Fruit fly (Drosophila melanogaster) whole organism, adult: Measurements from ENCODE around the gene CG11893.

Experiments used
- CG11617 ChIP-seq: fragments of 200-800 bp; sonication (Bioruptor generic); optimal IDR thresholded peaks from 2 replicates; lab custom pipeline; 2017; ENCODE audit warnings: mild to moderate bottlenecking, missing biosample characterization, missing genetic modification reagents, missing genetic modification characterization
- CG12768 ChIP-seq: fragments of 200-800 bp; sonication (Bioruptor generic); optimal IDR thresholded peaks from 2 replicates; lab custom pipeline; 2017; ENCODE audit warnings: missing biosample characterization, missing genetic modification characterization, mild to moderate bottlenecking, moderate library complexity, missing genetic modification reagents
- CG14711 ChIP-seq: fragments of 200-800 bp; sonication (Bioruptor generic); optimal IDR thresholded peaks from 2 replicates; lab custom pipeline; 2018; ENCODE audit warnings: missing biosample characterization, mild to moderate bottlenecking, missing genetic modification characterization, moderate library complexity
- CG1620 ChIP-seq: fragments of 200-800 bp; sonication (Bioruptor generic); optimal IDR thresholded peaks from 2 replicates; lab custom pipeline; 2016; ENCODE audit warnings: missing biosample characterization, missing genetic modification characterization
- CG33017 ChIP-seq: fragments of 200-800 bp; sonication (Bioruptor generic); optimal IDR thresholded peaks from 2 replicates; lab custom pipeline; 2018; ENCODE audit warnings: missing biosample characterization, mild to moderate bottlenecking, missing genetic modification characterization, moderate library complexity
- CG5204 ChIP-seq: fragments of 200-800 bp; sonication (Bioruptor generic); optimal IDR thresholded peaks from 2 replicates; lab custom pipeline; 2016; ENCODE audit warnings: missing biosample characterization, missing genetic modification characterization
- CG7045 ChIP-seq: fragments of 200-800 bp; sonication (Bioruptor generic); optimal IDR thresholded peaks from 2 replicates; lab custom pipeline; 2017; ENCODE audit warnings: missing biosample characterization, mild to moderate bottlenecking, missing genetic modification characterization
- CG7101 ChIP-seq: fragments of 200-800 bp; sonication (Bioruptor generic); optimal IDR thresholded peaks from 2 replicates; lab custom pipeline; 2018; ENCODE audit warnings: missing biosample characterization, mild to moderate bottlenecking, missing genetic modification characterization, moderate library complexity
- Clk ChIP-seq: fragments of 200-800 bp; sonication (Bioruptor generic); optimal IDR thresholded peaks from 2 replicates; lab custom pipeline; 2017; ENCODE audit warnings: missing biosample characterization, missing genetic modification characterization
- Crg-1 ChIP-seq: fragments of 200-800 bp; sonication (Bioruptor generic); optimal IDR thresholded peaks from 2 replicates; lab custom pipeline; 2016; ENCODE audit warnings: missing biosample characterization, missing genetic modification characterization
- Hr96 ChIP-seq: fragments of 200-800 bp; sonication (Bioruptor generic); optimal IDR thresholded peaks from 2 replicates; lab custom pipeline; 2016; ENCODE audit warnings: missing biosample characterization, missing genetic modification characterization
- Mnt ChIP-seq: fragments of 200-800 bp; sonication (Bioruptor generic); optimal IDR thresholded peaks from 2 replicates; lab custom pipeline; 2016; ENCODE audit warnings: missing biosample characterization, mild to moderate bottlenecking, missing genetic modification characterization
- bab1 ChIP-seq: fragments of 200-800 bp; sonication (Bioruptor generic); optimal IDR thresholded peaks from 3 replicates; lab custom pipeline; 2019; ENCODE audit warnings: missing biosample characterization, mild to moderate bottlenecking, missing genetic modification characterization, moderate library complexity
- cic ChIP-seq: fragments of 200-800 bp; sonication (Bioruptor generic); optimal IDR thresholded peaks from 2 replicates; lab custom pipeline; 2017; ENCODE audit warnings: missing biosample characterization, mild to moderate bottlenecking, missing genetic modification characterization, moderate library complexity
- cnc ChIP-seq, 2 experiments: fragments of >200 bp; optimal IDR thresholded peaks; 2 replicates each; lab custom pipeline; 2017
- kay ChIP-seq: fragments of 200-800 bp; sonication (Bioruptor generic); peaks from one replicate; lab custom pipeline; 2016; ENCODE audit warnings: missing biosample characterization, missing genetic modification characterization, borderline replicate concordance
- ovo ChIP-seq: fragments of 200-800 bp; sonication (Bioruptor generic); optimal IDR thresholded peaks from 2 replicates; lab custom pipeline; 2016; ENCODE audit warnings: missing biosample characterization, missing genetic modification characterization
- pad ChIP-seq: fragments of 200-800 bp; sonication (Bioruptor generic); optimal IDR thresholded peaks from 3 replicates; lab custom pipeline; 2017; ENCODE audit warnings: missing biosample characterization, missing genetic modification characterization, mild to moderate bottlenecking, moderate library complexity, missing genetic modification reagents
- tj ChIP-seq: fragments of 200-800 bp; sonication (Bioruptor generic); optimal IDR thresholded peaks from 3 replicates; lab custom pipeline; 2017; ENCODE audit warnings: missing biosample characterization, mild to moderate bottlenecking, missing genetic modification characterization, moderate library complexity
- toe ChIP-seq: fragments of 200-800 bp; sonication (Bioruptor generic); optimal IDR thresholded peaks from 2 replicates; lab custom pipeline; 2016; ENCODE audit warnings: missing biosample characterization, missing genetic modification characterization

Gene CG11893

DNA sequence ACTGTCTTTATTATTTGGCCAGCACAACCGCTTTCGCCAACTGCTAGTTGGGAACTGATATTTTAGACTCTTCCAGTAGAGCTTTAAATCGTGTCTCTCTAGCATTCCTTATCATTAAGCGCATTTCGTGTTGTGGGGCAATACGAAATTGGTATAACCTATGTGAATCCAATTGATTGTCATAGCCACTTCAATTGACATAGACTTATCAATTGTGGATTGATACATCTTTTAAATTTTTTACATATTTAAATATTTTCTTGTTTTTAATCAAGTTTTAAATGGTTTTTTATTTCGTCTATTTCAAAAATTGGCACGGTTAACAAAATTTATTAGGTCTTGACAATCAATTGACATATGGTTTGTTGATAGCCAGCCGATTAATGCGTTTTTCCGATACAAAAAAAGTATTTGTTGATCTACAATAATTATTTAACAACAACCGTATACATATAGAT is 9.8 kb downstream of the CG11893 start, which contains the start of gene CG31288:
CG31288 (minus strand) TSS at position 51 of the 458 bp plus-strand sequence.
- TF ChIP-seq Mnt (GFP tag; lab: Kevin White, UChicago) (no peak), bab1 (GFP tag; lab: Kevin White, UChicago) (no peak), ovo (no peak), CG14711 (tag; lab: Kevin White, UChicago) (no peak), kay (GFP tag; lab: Kevin White, UChicago) (peak; percentile 90)

DNA sequence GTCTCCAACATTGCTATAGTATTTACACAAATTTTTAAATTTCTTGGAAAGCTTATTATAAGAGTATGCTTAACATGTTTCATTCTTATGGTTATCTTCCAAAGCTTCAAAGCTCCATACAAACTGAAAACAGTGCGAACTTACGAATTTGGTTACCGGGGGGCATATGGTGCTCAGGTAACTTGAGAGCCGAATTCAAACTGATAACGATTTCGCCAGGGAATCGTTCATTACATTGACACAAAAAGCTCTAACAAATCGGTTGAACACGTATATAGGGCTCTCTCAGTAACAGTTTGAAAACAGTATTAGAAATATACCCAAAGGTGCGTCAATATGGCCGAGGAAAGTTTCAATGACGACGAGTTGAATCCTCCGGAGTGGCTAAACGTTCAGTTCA is 10.9 kb downstream of the CG11893 start, which contains the start of gene CG13659:
CG13659 (plus strand) TSS at position 317 of the 400 bp plus-strand sequence.
- TF ChIP-seq CG7101 (tag; lab: Kevin White, UChicago): no peak
- TF ChIP-seq kay (GFP tag; lab: Kevin White, UChicago): peak; percentile 46

DNA sequence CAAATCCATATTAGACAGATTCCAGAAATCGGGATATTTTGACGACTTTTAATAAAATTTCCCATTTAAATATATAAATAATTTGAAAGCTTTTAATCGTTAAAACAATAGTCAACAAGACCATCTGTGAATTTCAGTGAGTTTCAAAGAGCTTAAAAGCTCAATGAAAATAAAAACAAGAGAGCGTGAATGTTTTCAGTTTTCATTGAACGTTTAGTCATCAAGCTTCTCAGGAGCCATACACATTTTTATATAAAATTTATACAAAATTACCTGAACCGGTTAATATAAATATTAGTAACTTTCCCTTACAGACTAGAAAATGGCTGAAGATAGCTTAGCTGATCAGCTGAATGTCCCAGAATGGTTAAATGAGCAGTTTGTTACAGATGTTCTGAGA is 12.6 kb downstream of the CG11893 start, which contains the start of gene CG31370:
CG31370 (plus strand) TSS at position 226 of the 400 bp plus-strand sequence.
- TF ChIP-seq cic (GFP tag; lab: Kevin White, UChicago): peak; percentile 26
- TF ChIP-seq kay (GFP tag; lab: Kevin White, UChicago): peak; percentile 93
- no peak for TF ChIP-seq CG11617 (GFP tag; lab: Kevin White, UChicago)

DNA sequence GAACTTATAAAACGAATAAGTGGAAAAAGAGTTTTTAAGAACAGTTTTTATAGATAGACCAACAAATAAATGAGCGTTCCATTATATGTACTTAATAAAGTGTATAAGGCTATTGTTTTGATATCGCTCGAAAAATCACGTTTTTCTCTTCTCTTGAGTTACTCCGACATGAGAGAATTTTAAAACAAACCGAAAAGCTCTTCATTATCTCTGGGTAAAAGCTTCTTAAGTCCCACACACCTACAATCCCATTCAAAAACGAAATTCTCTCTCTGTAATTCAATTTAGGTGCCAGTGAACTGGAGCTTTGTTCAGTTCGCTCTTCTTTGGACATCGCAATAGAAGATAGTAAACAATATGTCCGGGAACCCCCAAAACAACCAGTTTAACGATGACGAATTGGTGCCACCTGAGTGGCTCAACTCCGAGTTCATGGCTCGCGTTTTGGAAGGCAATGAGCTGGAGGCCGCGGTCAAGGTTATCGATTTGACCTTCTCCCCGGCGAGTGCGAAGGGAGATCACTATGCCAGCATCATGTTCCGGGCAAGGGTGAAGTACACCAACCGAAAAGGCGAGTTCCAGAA is 14.3 kb downstream of the CG11893 start, which contains the start of gene CG31436:
CG31436 (plus strand) TSS at position 281 of the 584 bp plus-strand sequence.
- no peak for TF ChIP-seq CG12768 (GFP tag; lab: Kevin White, UChicago)
- TF ChIP-seq CG5204: no peak
- peak; percentile 62 for TF ChIP-seq cic (GFP tag; lab: Kevin White, UChicago)
- peak; percentile 84 for TF ChIP-seq kay (GFP tag; lab: Kevin White, UChicago)

DNA sequence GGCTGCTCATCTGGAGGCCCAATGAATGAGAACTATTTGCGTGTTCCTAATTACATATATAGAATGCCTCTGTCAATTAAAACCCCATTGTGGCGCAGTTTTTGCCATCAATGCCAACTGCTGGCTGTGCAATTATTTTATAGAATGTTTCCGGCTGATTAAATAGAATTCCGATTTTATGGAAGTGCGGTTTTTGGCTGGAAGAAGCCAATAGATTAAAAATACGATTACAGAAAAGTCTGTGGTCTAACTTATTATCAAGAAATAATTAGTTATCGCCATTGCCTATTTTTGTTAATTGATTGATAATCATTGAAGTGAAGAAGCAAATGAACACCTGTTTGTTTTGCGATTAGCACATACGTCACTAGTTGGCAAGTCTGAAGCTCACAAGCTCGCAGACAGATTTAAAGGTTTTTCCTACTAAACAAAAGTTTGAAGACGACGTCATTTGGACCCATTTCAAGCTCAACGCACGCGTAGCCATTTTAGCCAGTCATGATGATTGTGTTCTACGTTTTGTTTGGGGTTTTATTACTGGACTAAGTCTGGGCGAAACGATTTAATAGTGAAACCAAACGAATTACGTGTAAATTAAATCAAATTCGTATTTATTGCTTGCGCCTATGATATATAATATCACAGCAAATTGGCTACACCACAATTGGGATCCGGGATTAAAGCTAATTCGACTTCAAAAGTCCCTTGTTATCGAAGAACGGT is 16.3 kb downstream of the CG11893 start:
- TF ChIP-seq CG33017 (tag; lab: Kevin White, UChicago) (no peak), cic (GFP tag; lab: Kevin White, UChicago) (peak; percentile 73), CG12768 (GFP tag; lab: Kevin White, UChicago) (peak; percentile 23), Hr96 (GFP tag; lab: Kevin White, UChicago) (no peak), CG7101 (tag; lab: Kevin White, UChicago) (no peak), kay (GFP tag; lab: Kevin White, UChicago) (peak; percentile 95), tj (peak; percentile 28), CG14711 (tag; lab: Kevin White, UChicago) (no peak), cnc (optimal IDR thresholded peaks at IDR 0.05; lab: Kevin White, UChicago) (peak; percentile 54 to 91), Clk (GFP tag; lab: Kevin White, UChicago) (no peak), toe (GFP tag; lab: Kevin White, UChicago) (no peak)

DNA sequence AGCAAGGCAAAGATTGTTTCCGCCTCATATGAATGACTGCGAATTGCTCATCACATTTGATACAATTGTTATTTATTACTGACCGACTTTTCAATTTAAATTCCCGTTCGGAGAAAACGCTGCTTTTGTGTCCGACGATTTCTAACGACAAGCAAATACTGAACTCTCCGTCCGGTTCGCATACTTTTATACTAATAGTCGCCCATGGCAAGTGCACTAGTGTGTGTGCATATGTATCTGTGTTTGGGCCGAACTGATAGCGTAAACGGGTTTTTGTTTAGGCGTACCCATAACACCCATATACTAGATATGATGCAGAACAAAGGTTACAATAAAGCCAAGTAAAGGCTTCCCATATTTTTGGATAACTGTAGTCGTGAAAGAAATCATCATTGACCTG is 18.5 kb downstream of the CG11893 start, which contains the start of gene CG10550:
CG10550 (minus strand) TSS at position 164 of the 400 bp plus-strand sequence.
- TF ChIP-seq CG1620 (GFP tag; lab: Kevin White, UChicago) (no peak), cic (GFP tag; lab: Kevin White, UChicago) (peak; percentile 46), Mnt (GFP tag; lab: Kevin White, UChicago) (peak; percentile 33), Hr96 (GFP tag; lab: Kevin White, UChicago) (peak; percentile 1), CG14711 (tag; lab: Kevin White, UChicago) (no peak), cnc (optimal IDR thresholded peaks at IDR 0.05; lab: Kevin White, UChicago) (no peak), CG12768 (GFP tag; lab: Kevin White, UChicago) (peak; percentile 61)

DNA sequence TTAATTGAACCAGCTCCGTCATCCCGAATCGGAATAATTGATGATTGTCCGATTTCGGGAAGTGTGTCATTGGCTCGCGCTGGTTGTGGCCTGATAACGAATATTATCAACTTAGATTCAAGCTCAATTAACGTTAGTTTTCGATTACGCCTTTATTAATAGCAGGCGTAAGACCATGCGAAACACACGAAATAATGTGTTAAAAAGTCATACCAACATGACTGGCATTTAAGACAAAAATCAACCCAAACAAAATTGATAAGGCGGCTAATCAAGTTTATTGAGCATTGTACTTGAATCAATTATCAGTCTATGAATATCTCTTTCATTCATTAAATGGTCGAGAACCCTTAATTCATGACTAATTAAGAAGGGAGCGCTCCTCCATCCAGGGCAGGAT is 19.5 kb downstream of the CG11893 start:
- TF ChIP-seq CG7045 (GFP tag; lab: Kevin White, UChicago) (no peak), CG14711 (tag; lab: Kevin White, UChicago) (no peak), CG12768 (GFP tag; lab: Kevin White, UChicago) (no peak), cic (GFP tag; lab: Kevin White, UChicago) (peak; percentile 5)

DNA sequence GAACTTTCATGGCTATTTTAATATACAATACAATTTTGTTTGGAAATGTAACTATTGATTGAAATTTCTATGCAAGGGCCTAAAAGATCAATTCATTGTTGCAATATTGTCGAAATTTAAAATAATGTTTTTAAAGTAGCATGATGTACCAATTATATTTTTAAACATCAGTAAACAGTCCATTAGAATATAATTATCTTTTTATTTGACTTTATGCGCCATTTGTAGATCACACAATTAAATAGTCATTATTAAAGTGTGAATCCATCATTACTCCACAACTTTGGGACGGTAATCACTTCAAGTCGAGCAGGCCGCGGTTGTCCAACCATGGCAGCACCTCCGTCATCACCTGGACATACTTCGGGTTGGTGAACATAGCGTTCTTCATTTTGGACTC is 21.2 kb downstream of the CG11893 start, which contains the start of gene CG31099:
CG31099 (minus strand) TSS at position 101 of the 400 bp plus-strand sequence.
- TF ChIP-seq cnc (optimal IDR thresholded peaks at IDR 0.05; lab: Kevin White, UChicago) (no peak), CG12768 (GFP tag; lab: Kevin White, UChicago) (no peak), tj (no peak), Clk (GFP tag; lab: Kevin White, UChicago) (no peak), Crg-1 (GFP tag; lab: Kevin White, UChicago) (no peak), CG7101 (tag; lab: Kevin White, UChicago) (no peak), CG33017 (tag; lab: Kevin White, UChicago) (no peak), CG7045 (GFP tag; lab: Kevin White, UChicago) (no peak), CG11617 (GFP tag; lab: Kevin White, UChicago) (no peak), bab1 (GFP tag; lab: Kevin White, UChicago) (no peak), CG1620 (GFP tag; lab: Kevin White, UChicago) (no peak), CG5204 (no peak), pad (GFP tag; lab: Kevin White, UChicago) (no peak), kay (GFP tag; lab: Kevin White, UChicago) (no peak)
